Worm (Caenorhabditis elegans) whole organism, L1 larva: ENCODE results near the gene prde-1.

Experiments used
- C04F5.9 ChIP-seq: sonication (generic microtip); optimal IDR thresholded peaks from 2 replicates; lab custom pipeline; 2016; ENCODE audit warnings: missing genetic modification characterization, missing compliant biosample characterization
- C16A3.4 ChIP-seq: fragments of 150-350 bp; optimal IDR thresholded peaks from 2 replicates; lab custom pipeline; 2014; ENCODE audit warnings: missing biosample characterization, missing genetic modification characterization
- C34B4.2 ChIP-seq: sonication (generic microtip); optimal IDR thresholded peaks from 2 replicates; lab custom pipeline; 2017; ENCODE audit warnings: mild to moderate bottlenecking, missing genetic modification characterization, missing compliant biosample characterization
- aha-1 ChIP-seq: fragments of 150-350 bp; optimal IDR thresholded peaks from 2 replicates; lab custom pipeline; 2014; ENCODE audit warnings: missing biosample characterization, missing genetic modification characterization
- alr-1 ChIP-seq: fragments of 200-800 bp; sonication (Bioruptor generic); optimal IDR thresholded peaks from 2 replicates; lab custom pipeline; 2018; ENCODE audit warnings: borderline replicate concordance, mild to moderate bottlenecking, missing genetic modification characterization, missing compliant biosample characterization
- ama-1 ChIP-seq: fragments of 150-350 bp; optimal IDR thresholded peaks from 2 replicates; lab custom pipeline; 2014
- ceh-63 ChIP-seq: fragments of 200-800 bp; sonication (Bioruptor generic); optimal IDR thresholded peaks from 2 replicates; lab custom pipeline; 2018; ENCODE audit warnings: mild to moderate bottlenecking, missing genetic modification characterization, missing compliant biosample characterization
- ceh-8 ChIP-seq: fragments of 200-800 bp; sonication (Bioruptor generic); optimal IDR thresholded peaks from 2 replicates; lab custom pipeline; 2018; ENCODE audit warnings: mild to moderate bottlenecking, missing genetic modification characterization, moderate library complexity, missing compliant biosample characterization
- ceh-88 ChIP-seq: fragments of 200-800 bp; sonication (Bioruptor generic); IDR thresholded peaks from 2 replicates; pipeline ENCODE4 v1.3.6; 2022; ENCODE audit warnings: missing genetic modification characterization, missing compliant biosample characterization
- ces-1 ChIP-seq: fragments of 150-350 bp; optimal IDR thresholded peaks from 2 replicates; lab custom pipeline; 2014; ENCODE audit warnings: missing biosample characterization, missing genetic modification reagents, missing genetic modification characterization
- efl-1 ChIP-seq, 4 experiments: fragments of 150-350 bp; optimal IDR thresholded peaks in 3 of 4; peaks in 1 of 4; 1 replicate in 1 of 4; 2 replicates in 3 of 4; lab custom pipeline; 2014; ENCODE audit warnings: missing biosample characterization in 2 of 4, missing genetic modification characterization in 2 of 4, missing genetic modification reagents in 2 of 4
- efl-3 ChIP-seq: fragments of 200-800 bp; sonication (Bioruptor generic); optimal IDR thresholded peaks from 2 replicates; lab custom pipeline; 2018; ENCODE audit warnings: mild to moderate bottlenecking, missing genetic modification characterization, missing compliant biosample characterization
- egl-13 ChIP-seq: sonication (generic microtip); optimal IDR thresholded peaks from 2 replicates; lab custom pipeline; 2016; ENCODE audit warnings: missing genotype, missing genetic modification reagents, missing genetic modification characterization, missing compliant biosample characterization
- elt-2 ChIP-seq: sonication (generic microtip); optimal IDR thresholded peaks from 2 replicates; lab custom pipeline; 2016; ENCODE audit warnings: missing genetic modification characterization, mild to moderate bottlenecking, inconsistent platforms, missing compliant biosample characterization, missing genetic modification reagents
- elt-3 ChIP-seq, 6 experiments: fragments of 150-350 bp in 1 of 6; sonication (generic microtip); optimal IDR thresholded peaks; 2 replicates each; lab custom pipeline; 2017 to 2018; ENCODE audit warnings: missing biosample characterization in 6 of 6, missing genetic modification characterization in 6 of 6, inconsistent platforms in 1 of 6
- fkh-10 ChIP-seq: sonication (generic microtip); optimal IDR thresholded peaks from 2 replicates; lab custom pipeline; 2017; ENCODE audit warnings: missing biosample characterization, missing genetic modification reagents, missing genetic modification characterization
- fkh-8 ChIP-seq: sonication (generic microtip); optimal IDR thresholded peaks from 2 replicates; lab custom pipeline; 2016; ENCODE audit warnings: mild to moderate bottlenecking, missing genetic modification characterization, missing compliant biosample characterization
- fos-1 ChIP-seq: fragments of 150-350 bp; optimal IDR thresholded peaks from 2 replicates; lab custom pipeline; 2014; ENCODE audit warnings: missing biosample characterization, missing genetic modification characterization
- grh-1 ChIP-seq: fragments of 200-800 bp; sonication (Bioruptor generic); IDR thresholded peaks from 2 replicates; pipeline ENCODE4 v1.3.6; 2022; ENCODE audit warnings: missing genetic modification reagents, missing genetic modification characterization, missing compliant biosample characterization
- hlh-4 ChIP-seq: sonication (generic microtip); optimal IDR thresholded peaks from 2 replicates; lab custom pipeline; 2016; ENCODE audit warnings: mild to moderate bottlenecking, missing genetic modification characterization, missing compliant biosample characterization
- hpl-2 ChIP-seq: fragments of 150-350 bp; optimal IDR thresholded peaks from 2 replicates; lab custom pipeline; 2014; ENCODE audit warnings: missing biosample characterization, missing genetic modification reagents, missing genetic modification characterization
- lin-35 ChIP-seq, 2 experiments: fragments of 150-350 bp; optimal IDR thresholded peaks; 2 replicates each; lab custom pipeline; 2014; ENCODE audit warnings: missing biosample characterization in 2 of 2, missing genetic modification characterization in 2 of 2, missing genetic modification reagents in 2 of 2
- lin-39 ChIP-seq: fragments of 150-350 bp; optimal IDR thresholded peaks from 2 replicates; lab custom pipeline; 2014; ENCODE audit warnings: missing biosample characterization, missing genetic modification reagents, missing genetic modification characterization
- mep-1 ChIP-seq: fragments of 150-350 bp; optimal IDR thresholded peaks from 2 replicates; lab custom pipeline; 2014; ENCODE audit warnings: missing biosample characterization, missing genetic modification characterization
- nhr-11 ChIP-seq: fragments of 150-350 bp; optimal IDR thresholded peaks from 2 replicates; lab custom pipeline; 2014; ENCODE audit warnings: missing biosample characterization, missing genetic modification characterization
- nhr-19 ChIP-seq: fragments of 200-800 bp; sonication (Bioruptor generic); conservative IDR thresholded peaks from 2 replicates; pipeline ENCODE4 v1.3.6; 2022; ENCODE audit warnings: missing genetic modification characterization, missing compliant biosample characterization
- nhr-20 ChIP-seq: sonication (generic microtip); optimal IDR thresholded peaks from 2 replicates; lab custom pipeline; 2016; ENCODE audit warnings: mild to moderate bottlenecking, missing genetic modification characterization, missing compliant biosample characterization
- nhr-47 ChIP-seq: sonication (generic microtip); optimal IDR thresholded peaks from 2 replicates; lab custom pipeline; 2016; ENCODE audit warnings: mild to moderate bottlenecking, missing genetic modification characterization, moderate library complexity, missing compliant biosample characterization
- nhr-71 ChIP-seq: sonication (generic microtip); optimal IDR thresholded peaks from 2 replicates; lab custom pipeline; 2016; ENCODE audit warnings: mild to moderate bottlenecking, missing genetic modification characterization, moderate library complexity, missing compliant biosample characterization
- nhr-84 ChIP-seq: sonication (generic microtip); optimal IDR thresholded peaks from 2 replicates; lab custom pipeline; 2017; ENCODE audit warnings: missing biosample characterization, missing genetic modification characterization
- nhr-85 ChIP-seq: sonication (generic microtip); peaks from one replicate; lab custom pipeline; 2016; ENCODE audit warnings: missing genetic modification characterization, inconsistent platforms, missing compliant biosample characterization
- nhr-90 ChIP-seq: sonication (generic microtip); optimal IDR thresholded peaks from 2 replicates; lab custom pipeline; 2016; ENCODE audit warnings: mild to moderate bottlenecking, missing genetic modification characterization, missing compliant biosample characterization; ENCODE audit not compliant: poor library complexity
- pag-3 ChIP-seq: sonication (generic microtip); optimal IDR thresholded peaks from 2 replicates; lab custom pipeline; 2017; ENCODE audit warnings: missing genetic modification characterization, mild to moderate bottlenecking, missing compliant biosample characterization, antibody characterized with exemption, borderline replicate concordance; ENCODE audit not compliant: insufficient read depth
- pax-3 ChIP-seq: fragments of 200-800 bp; sonication (Bioruptor generic); optimal IDR thresholded peaks from 2 replicates; lab custom pipeline; 2018; ENCODE audit warnings: mild to moderate bottlenecking, missing genetic modification characterization, moderate library complexity, missing compliant biosample characterization
- pqm-1 ChIP-seq: sonication (generic microtip); optimal IDR thresholded peaks from 3 replicates; lab custom pipeline; 2017; ENCODE audit warnings: missing biosample characterization, missing genetic modification characterization
- skn-1 ChIP-seq: fragments of 150-350 bp; optimal IDR thresholded peaks from 2 replicates; lab custom pipeline; 2014; ENCODE audit warnings: missing biosample characterization, missing genetic modification characterization
- snpc-4 ChIP-seq: fragments of 150-350 bp; optimal IDR thresholded peaks from 2 replicates; lab custom pipeline; 2014; ENCODE audit warnings: missing biosample characterization, missing genetic modification characterization
- snu-23 ChIP-seq: sonication (generic microtip); optimal IDR thresholded peaks from 2 replicates; lab custom pipeline; 2016; ENCODE audit warnings: missing genetic modification characterization, missing compliant biosample characterization
- sptf-1 ChIP-seq: fragments of 150-350 bp; optimal IDR thresholded peaks from 2 replicates; lab custom pipeline; 2014; ENCODE audit warnings: missing biosample characterization, missing genetic modification characterization
- sup-37 ChIP-seq: fragments of 200-800 bp; sonication (Bioruptor generic); optimal IDR thresholded peaks from 2 replicates; lab custom pipeline; 2018; ENCODE audit warnings: mild to moderate bottlenecking, missing genetic modification characterization, missing compliant biosample characterization
- swsn-7 ChIP-seq: sonication (generic microtip); optimal IDR thresholded peaks from 2 replicates; lab custom pipeline; 2016; ENCODE audit warnings: missing genetic modification characterization, missing compliant biosample characterization
- tbx-2 ChIP-seq: sonication (generic microtip); optimal IDR thresholded peaks from 2 replicates; lab custom pipeline; 2016; ENCODE audit warnings: missing genetic modification characterization, missing compliant biosample characterization
- tlp-1 ChIP-seq: fragments of 150-350 bp; optimal IDR thresholded peaks from 2 replicates; lab custom pipeline; 2014; ENCODE audit warnings: missing biosample characterization, missing genetic modification characterization
- unc-130 ChIP-seq: fragments of 150-350 bp; optimal IDR thresholded peaks from 2 replicates; lab custom pipeline; 2017; ENCODE audit warnings: missing biosample characterization, missing genetic modification characterization, inconsistent platforms
- unc-30 ChIP-seq: sonication (generic microtip); optimal IDR thresholded peaks from 2 replicates; lab custom pipeline; 2017; ENCODE audit warnings: missing biosample characterization, missing genetic modification characterization
- unc-98 ChIP-seq: fragments of 200-800 bp; sonication (Bioruptor generic); IDR thresholded peaks from 2 replicates; pipeline ENCODE4 v1.3.6; 2022; ENCODE audit warnings: missing genetic modification characterization, missing compliant biosample characterization
- zag-1 ChIP-seq: fragments of 150-350 bp; optimal IDR thresholded peaks from 2 replicates; lab custom pipeline; 2014; ENCODE audit warnings: missing biosample characterization, missing genetic modification characterization
- zip-4 ChIP-seq: fragments of 200-800 bp; sonication (Bioruptor generic); optimal IDR thresholded peaks from 2 replicates; lab custom pipeline; 2018; ENCODE audit warnings: mild to moderate bottlenecking, missing genetic modification characterization, moderate library complexity, missing compliant biosample characterization
- ztf-11 ChIP-seq, 2 experiments: sonication (generic microtip); optimal IDR thresholded peaks; 2 replicates each; lab custom pipeline; 2016 to 2017; ENCODE audit warnings: missing genetic modification characterization in 2 of 2, missing biosample characterization in 1 of 2, missing compliant biosample characterization in 1 of 2

Gene prde-1

DNA sequence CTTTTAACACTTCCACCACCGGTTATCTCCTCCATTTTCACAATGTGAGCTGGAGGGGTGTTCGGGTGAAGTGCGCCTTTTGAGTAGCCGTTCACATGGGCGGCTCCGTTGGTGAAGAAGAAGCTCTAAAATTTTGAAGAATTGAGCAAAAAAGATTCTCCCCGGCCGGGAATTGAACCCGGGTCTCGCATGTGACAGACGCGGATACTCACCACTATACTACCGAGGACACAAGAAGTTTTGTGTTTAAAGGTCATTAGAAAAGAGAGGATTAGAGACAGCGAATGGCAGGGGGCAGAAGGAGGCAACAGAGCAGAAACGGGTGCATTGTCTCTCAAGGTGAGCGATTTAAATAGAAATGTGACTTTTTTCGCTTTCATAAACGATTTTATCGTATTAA is 13.6 kb downstream of the prde-1 start (continued):
- TF ChIP-seq elt-2 (no peak), nhr-84 (tag; lab: Kevin White, UChicago) (no peak), snpc-4 (tag; lab: Kevin White, UChicago) (peak; percentile 7), pqm-1 (no peak), skn-1 (tag; lab: Kevin White, UChicago) (peak; percentile 46), lin-35 (GFP tag; optimal IDR thresholded peaks at IDR 0.05; lab: Kevin White, UChicago) (peak; percentile 30 to 70), ces-1 (GFP tag; lab: Kevin White, UChicago) (no peak), unc-130 (no peak), elt-3 (tag; optimal IDR thresholded peaks at IDR 0.05; lab: Kevin White, UChicago) (peak in 1 of 6 experiments; percentile 30), ama-1 (lab: Kevin White, UChicago) (no peak), sup-37 (GFP tag; lab: Kevin White, UChicago) (no peak), swsn-7 (tag; lab: Kevin White, UChicago) (peak; percentile 51), C16A3.4 (tag; lab: Kevin White, UChicago) (peak; percentile 35), nhr-47 (tag; lab: Kevin White, UChicago) (peak; percentile 62), nhr-20 (peak; percentile 44), egl-13 (tag; lab: Kevin White, UChicago) (no peak), mep-1 (peak; percentile 28), hlh-4 (tag; lab: Kevin White, UChicago) (no peak), pag-3 (tag; lab: Kevin White, UChicago) (no peak), grh-1 (GFP tag; lab: Robert Waterston, UW) (no peak), hpl-2 (GFP tag; lab: Kevin White, UChicago) (no peak), unc-98 (GFP tag; lab: Robert Waterston, UW) (peak; percentile 33; the same call in 1 of the 2 replicates), fkh-10 (GFP tag; lab: Kevin White, UChicago) (no peak), lin-39 (tag; lab: Kevin White, UChicago) (no peak), unc-30 (tag; lab: Kevin White, UChicago) (no peak), efl-1 (optimal IDR thresholded peaks at IDR 0.05; lab: Kevin White, UChicago) (peak; percentile 33 to 53), efl-1 (GFP tag; optimal IDR thresholded peaks at IDR 0.05 in 1 of 2; lab: Kevin White, UChicago) (peak; percentile 46 to 94), aha-1 (tag; lab: Kevin White, UChicago) (no peak), nhr-85 (tag; lab: Kevin White, UChicago) (no peak), efl-3 (no peak), tlp-1 (no peak), C34B4.2 (no peak), nhr-11 (tag; lab: Kevin White, UChicago) (no peak), nhr-71 (tag; lab: Kevin White, UChicago) (peak; percentile 56), alr-1 (tag; lab: Kevin White, UChicago) (no peak), pax-3 (tag; lab: Kevin White, UChicago) (no peak), nhr-90 (tag; lab: Kevin White, UChicago) (peak; percentile 17), sptf-1 (tag; lab: Kevin White, UChicago) (no peak), ceh-8 (GFP tag; lab: Kevin White, UChicago) (no peak), nhr-19 (peak; percentile 67), ceh-88 (no peak), C04F5.9 (tag; lab: Kevin White, UChicago) (no peak), fos-1 (no peak), ztf-11 (tag; optimal IDR thresholded peaks at IDR 0.05; lab: Kevin White, UChicago) (no peak), ceh-63 (no peak), snu-23 (GFP tag; lab: Kevin White, UChicago) (peak; percentile 67), zip-4 (GFP tag; lab: Kevin White, UChicago) (no peak), tbx-2 (peak; percentile 32), zag-1 (tag; lab: Kevin White, UChicago) (no peak), fkh-8 (tag; lab: Kevin White, UChicago) (peak; percentile 54)
